Worm (Caenorhabditis elegans): ENCODE results near the gene srg-59.

Gene srg-59

ce11 chrV:2711429-2711828 is 13.7 kb downstream of the srg-59 start, which contains the start of gene C24B9.3:
C24B9.3 (minus strand) TSS chrV:2711599.
- TF ChIP-seq nhr-12 (tag; optimal IDR thresholded peaks at IDR 0.05) (no peak), crh-2 (tag; optimal IDR thresholded peaks at IDR 0.05) (peak; percentile 8), snpc-4 (tag; optimal IDR thresholded peaks at IDR 0.05) (no peak), ceh-16 (tag; optimal IDR thresholded peaks at IDR 0.05) (no peak), sma-3 (GFP tag; optimal IDR thresholded peaks at IDR 0.05) (no peak), fos-1 (tag; optimal IDR thresholded peaks at IDR 0.05) (peak; percentile 69), sma-9 (GFP tag; optimal IDR thresholded peaks at IDR 0.05) (peak; percentile 39), sma-9 (tag; optimal IDR thresholded peaks at IDR 0.05) (no peak), alr-1 (tag; optimal IDR thresholded peaks at IDR 0.05) (no peak), nhr-23 (tag; optimal IDR thresholded peaks at IDR 0.05) (no peak), nhr-237 (tag; optimal IDR thresholded peaks at IDR 0.05) (no peak), skn-1 (tag; optimal IDR thresholded peaks at IDR 0.05) (no peak), nhr-11 (tag; optimal IDR thresholded peaks at IDR 0.05) (no peak), egl-27 (tag; optimal IDR thresholded peaks at IDR 0.05) (no peak), ztf-4 (tag; optimal IDR thresholded peaks at IDR 0.05) (no peak), nhr-25 (tag; optimal IDR thresholded peaks at IDR 0.05) (no peak), blmp-1 (tag; optimal IDR thresholded peaks at IDR 0.05; ENCODE audit: insufficient read depth) (no peak), nhr-21 (tag; optimal IDR thresholded peaks at IDR 0.05) (no peak), elt-3 (tag; optimal IDR thresholded peaks at IDR 0.05) (no peak), unc-55 (GFP tag; optimal IDR thresholded peaks at IDR 0.05) (no peak), lsy-2 (tag; optimal IDR thresholded peaks at IDR 0.05) (no peak), lin-39 (tag; optimal IDR thresholded peaks at IDR 0.05) (no peak), gmeb-1 (tag; optimal IDR thresholded peaks at IDR 0.05) (peak; percentile 5), lin-13 (GFP tag; optimal IDR thresholded peaks at IDR 0.05) (no peak), nhr-77 (tag; optimal IDR thresholded peaks at IDR 0.05) (no peak)

- TF ChIP-seq lin-39 (tag; optimal IDR thresholded peaks at IDR 0.05) = no peak
- no peak for TF ChIP-seq nhr-129 (tag; optimal IDR thresholded peaks at IDR 0.05)
- TF ChIP-seq unc-55 (GFP tag; optimal IDR thresholded peaks at IDR 0.05) = no peak
- no peak for TF ChIP-seq ZK546.5 (tag; optimal IDR thresholded peaks at IDR 0.05)
Observed at ce11 chrV:2710192-2710591, 14.9 kb downstream of the srg-59 start.

ce11 chrV:2706379-2706778 is 18.7 kb downstream of the srg-59 start:
- TF ChIP-seq lin-39 (tag; optimal IDR thresholded peaks at IDR 0.05) (no peak), nhr-129 (tag; optimal IDR thresholded peaks at IDR 0.05) (no peak), ztf-1 (GFP tag; conservative IDR thresholded peaks at IDR 0.05) (no peak), ztf-4 (tag; optimal IDR thresholded peaks at IDR 0.05) (no peak)

- TF ChIP-seq elt-3 (tag; optimal IDR thresholded peaks at IDR 0.05) = no peak
- TF ChIP-seq egl-27 (tag; optimal IDR thresholded peaks at IDR 0.05) = no peak
- no peak for TF ChIP-seq nhr-12 (tag; optimal IDR thresholded peaks at IDR 0.05)
- no peak for TF ChIP-seq peb-1 (tag; optimal IDR thresholded peaks at IDR 0.05)
- no peak for TF ChIP-seq unc-39 (tag; optimal IDR thresholded peaks at IDR 0.05)
- no peak for TF ChIP-seq ama-1 (optimal IDR thresholded peaks at IDR 0.05)
- no peak for TF ChIP-seq unc-62 (GFP tag; optimal IDR thresholded peaks at IDR 0.05)
- TF ChIP-seq sem-4 (tag; optimal IDR thresholded peaks at IDR 0.05) = no peak
- TF ChIP-seq nhr-23 (tag; optimal IDR thresholded peaks at IDR 0.05) = no peak
- no peak for TF ChIP-seq lin-13 (GFP tag; optimal IDR thresholded peaks at IDR 0.05)
- TF ChIP-seq Y55F3AM.14 (GFP tag; optimal IDR thresholded peaks at IDR 0.05) = no peak
- TF ChIP-seq C34F6.9 (tag; optimal IDR thresholded peaks at IDR 0.05) = no peak
- TF ChIP-seq ztf-11 (tag; optimal IDR thresholded peaks at IDR 0.05) = no peak
- TF ChIP-seq gmeb-1 (tag; optimal IDR thresholded peaks at IDR 0.05) = no peak
- no peak for TF ChIP-seq zag-1 (tag; optimal IDR thresholded peaks at IDR 0.05)
- TF ChIP-seq lin-39 (tag; optimal IDR thresholded peaks at IDR 0.05) = no peak
- no peak for TF ChIP-seq nhr-237 (tag; optimal IDR thresholded peaks at IDR 0.05)
Observed at ce11 chrV:2703299-2703698, 21.8 kb downstream of the srg-59 start.

ce11 chrV:2702883-2703282 is 22.2 kb downstream of the srg-59 start:
- TF ChIP-seq nhr-237 (tag; optimal IDR thresholded peaks at IDR 0.05) = no peak
